Worm (Caenorhabditis elegans) whole organism, L3 larva: ENCODE results near the gene mth-1.
"Not testable (repeated sequence)": the region's sequence is repeated elsewhere in the genome, so short reads cannot be mapped to it uniquely, and the experiment has no call there.

Experiments used
- aly-2 ChIP-seq: fragments of 150-350 bp; optimal IDR thresholded peaks from 2 replicates; lab custom pipeline; 2014; ENCODE audit warnings: missing biosample characterization, missing genetic modification characterization
- ama-1 ChIP-seq: fragments of 150-350 bp; optimal IDR thresholded peaks from 2 replicates; lab custom pipeline; 2018
- ceh-16 ChIP-seq: sonication (generic microtip); optimal IDR thresholded peaks from 2 replicates; lab custom pipeline; 2017; ENCODE audit warnings: missing biosample characterization, missing genetic modification characterization
- ceh-82 ChIP-seq: fragments of 150-350 bp; optimal IDR thresholded peaks from 2 replicates; lab custom pipeline; 2014; ENCODE audit warnings: missing biosample characterization, missing genetic modification characterization
- daf-12 ChIP-seq: fragments of 150-350 bp; optimal IDR thresholded peaks from 2 replicates; lab custom pipeline; 2014; ENCODE audit warnings: missing biosample characterization, missing genetic modification reagents, missing genetic modification characterization
- egl-5 ChIP-seq: fragments of 150-350 bp; optimal IDR thresholded peaks from 2 replicates; lab custom pipeline; 2017; ENCODE audit warnings: missing biosample characterization, missing genetic modification reagents, missing genetic modification characterization, inconsistent platforms
- elt-1 ChIP-seq: fragments of 150-350 bp; optimal IDR thresholded peaks from 2 replicates; lab custom pipeline; 2014; ENCODE audit warnings: missing biosample characterization, missing genetic modification characterization
- elt-2 ChIP-seq: sonication (generic microtip); optimal IDR thresholded peaks from 2 replicates; lab custom pipeline; 2016; ENCODE audit warnings: missing genetic modification reagents, mild to moderate bottlenecking, missing genetic modification characterization, missing compliant biosample characterization
- eor-1 ChIP-seq, 2 experiments: fragments of 150-350 bp; optimal IDR thresholded peaks; 2 replicates each; lab custom pipeline; 2014 to 2018; ENCODE audit warnings: missing biosample characterization in 2 of 2, missing genetic modification characterization in 2 of 2
- fkh-10 ChIP-seq: sonication (generic microtip); optimal IDR thresholded peaks from 2 replicates; lab custom pipeline; 2017; ENCODE audit warnings: missing biosample characterization, missing genetic modification reagents, missing genetic modification characterization
- fkh-2 ChIP-seq: fragments of 150-350 bp; optimal IDR thresholded peaks from 2 replicates; lab custom pipeline; 2014; ENCODE audit warnings: missing biosample characterization, missing genetic modification reagents, missing genetic modification characterization
- hmg-11 ChIP-seq: sonication (generic microtip); optimal IDR thresholded peaks from 2 replicates; lab custom pipeline; 2016; ENCODE audit warnings: missing genetic modification characterization, missing compliant biosample characterization
- jun-1 ChIP-seq: fragments of 150-350 bp; optimal IDR thresholded peaks from 2 replicates; lab custom pipeline; 2014; ENCODE audit warnings: missing biosample characterization, missing genetic modification reagents, missing genetic modification characterization
- nfya-1 ChIP-seq: sonication (generic microtip); optimal IDR thresholded peaks from 2 replicates; lab custom pipeline; 2017; ENCODE audit warnings: missing genetic modification characterization, mild to moderate bottlenecking, missing compliant biosample characterization, antibody characterized with exemption, moderate library complexity; ENCODE audit not compliant: insufficient read depth
- nhr-11 ChIP-seq: fragments of 150-350 bp; optimal IDR thresholded peaks from 2 replicates; lab custom pipeline; 2014; ENCODE audit warnings: missing biosample characterization, missing genetic modification characterization
- nhr-237 ChIP-seq: fragments of 150-350 bp; optimal IDR thresholded peaks from 2 replicates; lab custom pipeline; 2014; ENCODE audit warnings: missing biosample characterization, missing genetic modification characterization
- nhr-25 ChIP-seq: sonication (generic microtip); optimal IDR thresholded peaks from 2 replicates; lab custom pipeline; 2017; ENCODE audit warnings: missing biosample characterization, missing genetic modification characterization
- nhr-28 ChIP-seq: fragments of 150-350 bp; optimal IDR thresholded peaks from 2 replicates; lab custom pipeline; 2014; ENCODE audit warnings: missing biosample characterization, missing genetic modification characterization
- nhr-43 ChIP-seq: sonication (generic microtip); optimal IDR thresholded peaks from 2 replicates; lab custom pipeline; 2016; ENCODE audit warnings: mild to moderate bottlenecking, missing genetic modification characterization, missing compliant biosample characterization; ENCODE audit not compliant: poor library complexity, severe bottlenecking
- nhr-76 ChIP-seq: fragments of 150-350 bp; sonication (generic microtip); optimal IDR thresholded peaks from 5 replicates; lab custom pipeline; 2014; ENCODE audit warnings: missing biosample characterization, missing genetic modification characterization
- nhr-77 ChIP-seq: fragments of 150-350 bp; optimal IDR thresholded peaks from 2 replicates; lab custom pipeline; 2014; ENCODE audit warnings: missing biosample characterization, missing genetic modification characterization
- pha-4 ChIP-seq: fragments of 150-350 bp; optimal IDR thresholded peaks from 2 replicates; lab custom pipeline; 2014; ENCODE audit warnings: missing biosample characterization, missing genetic modification reagents, missing genetic modification characterization
- pqm-1 ChIP-seq: fragments of 150-350 bp; optimal IDR thresholded peaks from 2 replicates; lab custom pipeline; 2017; ENCODE audit warnings: missing biosample characterization, missing genetic modification characterization, inconsistent platforms
- skn-1 ChIP-seq: fragments of 150-350 bp; optimal IDR thresholded peaks from 2 replicates; lab custom pipeline; 2014; ENCODE audit warnings: missing biosample characterization, missing genetic modification characterization
- snpc-4 ChIP-seq: fragments of 150-350 bp; optimal IDR thresholded peaks from 2 replicates; lab custom pipeline; 2014; ENCODE audit warnings: missing biosample characterization, missing genetic modification characterization
- tbx-2 ChIP-seq: sonication (generic microtip); optimal IDR thresholded peaks from 2 replicates; lab custom pipeline; 2016; ENCODE audit warnings: mild to moderate bottlenecking, missing genetic modification characterization, missing compliant biosample characterization
- unc-39 ChIP-seq: sonication (generic microtip); optimal IDR thresholded peaks from 4 replicates; lab custom pipeline; 2017; ENCODE audit warnings: missing biosample characterization, missing genetic modification characterization
- ztf-4 ChIP-seq: fragments of 150-350 bp; optimal IDR thresholded peaks from 2 replicates; lab custom pipeline; 2014; ENCODE audit warnings: missing biosample characterization, missing genetic modification characterization

mth-1 gene

ce11 chrII:4173398-4173797 lies 30.2 kb downstream of the mth-1 start, which contains the start of gene R03H10.6:
R03H10.6 (minus strand) TSS chrII:4173498.
- TF ChIP-seq elt-1 (tag; lab: Kevin White, UChicago) (no peak), daf-12 (tag; lab: Kevin White, UChicago) (no peak), elt-2 (tag; lab: Kevin White, UChicago) (no peak), hmg-11 (tag; lab: Kevin White, UChicago) (no peak), fkh-2 (no peak), tbx-2 (no peak), nhr-76 (tag; lab: Kevin White, UChicago) (no peak), ztf-4 (tag; lab: Kevin White, UChicago) (no peak), pha-4 (tag; lab: Kevin White, UChicago) (no peak), nhr-77 (tag; lab: Kevin White, UChicago) (no peak), eor-1 (tag; optimal IDR thresholded peaks at IDR 0.05; lab: Kevin White, UChicago) (no peak), ceh-82 (tag; lab: Kevin White, UChicago) (no peak), nhr-11 (tag; lab: Kevin White, UChicago) (no peak), ama-1 (lab: Kevin White, UChicago) (no peak), pqm-1 (tag; lab: Kevin White, UChicago) (no peak)

DNA sequence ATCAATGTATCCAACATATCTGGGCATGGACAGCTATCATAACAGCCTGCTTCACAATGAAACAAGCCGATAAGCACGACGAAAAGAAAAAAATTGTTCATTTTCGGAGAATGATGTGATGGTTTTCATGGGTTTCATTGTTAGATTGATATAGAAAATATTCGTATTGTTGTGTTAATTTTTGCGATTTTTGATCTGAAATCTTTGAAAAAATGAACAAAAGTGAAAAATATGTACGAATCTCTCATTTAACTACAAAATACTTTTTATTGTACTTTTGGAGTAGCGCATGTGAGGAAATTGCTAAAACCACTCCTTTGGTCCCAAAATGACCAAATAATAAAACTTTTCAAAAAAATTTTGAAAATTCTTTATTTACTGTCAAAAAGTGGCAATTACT lies 33.1 kb downstream of the mth-1 start, which contains the start of gene R03H10.5:
Gene R03H10.5 (minus strand): TSS at position 101 of the 400 bp plus-strand sequence.
- TF ChIP-seq nhr-237 (tag; lab: Kevin White, UChicago) (no peak), ztf-4 (tag; lab: Kevin White, UChicago) (no peak)
- TF ChIP-seq, all 47 proteins: peak for 0

- not testable (repeated sequence) for TF ChIP-seq elt-2, aly-2, nhr-25 (tag; lab: Kevin White, UChicago)
- TF ChIP-seq, all 47 proteins: peak for 0; not testable (repeated sequence) for 47
Observed at ce11 chrII:4168404-4168803, 35.2 kb downstream of the mth-1 start, which contains the start of gene R03H10.4. R03H10.4 (minus strand) TSS chrII:4168504.

ce11 chrII:4167833-4168232 lies 35.7 kb downstream of the mth-1 start:
- TF ChIP-seq jun-1 (tag; lab: Kevin White, UChicago): no peak
- TF ChIP-seq nhr-25 (tag; lab: Kevin White, UChicago): no peak

DNA sequence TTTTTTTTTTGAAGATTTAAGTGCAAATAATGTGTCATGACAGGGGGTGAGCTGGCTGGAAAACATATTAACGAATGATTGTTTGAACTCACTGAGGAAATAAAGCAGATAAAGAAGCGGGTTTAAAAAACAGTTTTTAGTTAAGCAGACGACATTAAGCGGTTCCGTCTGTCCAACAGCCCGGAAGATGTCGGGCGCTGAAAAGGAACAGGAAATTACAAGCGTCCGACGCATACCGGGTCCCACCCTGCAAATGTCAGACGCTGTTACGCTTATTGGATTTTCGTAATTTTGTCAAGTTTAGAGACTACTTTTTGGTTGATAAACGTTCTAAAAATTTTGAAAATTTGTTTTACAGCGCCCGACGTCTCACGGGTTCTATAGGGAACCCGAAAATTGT lies 44.0 kb downstream of the mth-1 start:
- TF ChIP-seq ama-1 (lab: Kevin White, UChicago) (no peak), snpc-4 (tag; lab: Kevin White, UChicago) (no peak), skn-1 (no peak), nhr-28 (tag; lab: Kevin White, UChicago) (no peak), nhr-43 (tag; lab: Kevin White, UChicago) (no peak), fkh-10 (GFP tag; lab: Kevin White, UChicago) (no peak)

ce11 chrII:4157817-4158216 lies 45.8 kb downstream of the mth-1 start:
- no peak for TF ChIP-seq skn-1
- TF ChIP-seq unc-39 (tag; lab: Kevin White, UChicago): no peak
- no peak for TF ChIP-seq egl-5 (tag; lab: Kevin White, UChicago)
- TF ChIP-seq ceh-16 (tag; lab: Kevin White, UChicago): no peak
- TF ChIP-seq tbx-2: no peak
- no peak for TF ChIP-seq nfya-1 (tag; lab: Kevin White, UChicago)
- no peak for TF ChIP-seq elt-1 (tag; lab: Kevin White, UChicago)

ce11 chrII:4155112-4155823 lies 48.3 kb downstream of the mth-1 start, which contains the start of gene R03H10.2:
R03H10.2 (plus strand) TSS chrII:4155773.
- TF ChIP-seq egl-5 (tag; lab: Kevin White, UChicago): no peak
- TF ChIP-seq nhr-28 (tag; lab: Kevin White, UChicago): no peak
- TF ChIP-seq elt-1 (tag; lab: Kevin White, UChicago): no peak
- TF ChIP-seq nhr-237 (tag; lab: Kevin White, UChicago): no peak
- TF ChIP-seq aly-2 (tag; lab: Kevin White, UChicago): no peak
- TF ChIP-seq nhr-25 (tag; lab: Kevin White, UChicago): no peak
- TF ChIP-seq, all 47 proteins: peak for 0
